Fruit fly (Drosophila melanogaster): ENCODE measurements around the gene CG14456.
A peak's percentile ranks its signal among the peaks of the same experiment; 100 is the strongest.

Gene CG14456

dm6 chr3L:22727739-22728335 is 40.8 kb downstream of the CG14456 start, which contains the start of the genes CG14450 and CG11367 (continued):
- TF ChIP-seq Antp (GFP tag; optimal IDR thresholded peaks at IDR 0.05) (no peak), CG30020 (tag; optimal IDR thresholded peaks at IDR 0.05) (peak; percentile 78), Sry-δ (GFP tag; optimal IDR thresholded peaks at IDR 0.05) (peak; percentile 25), dpn (GFP tag; optimal IDR thresholded peaks at IDR 0.05) (no peak), CG15269 (tag; optimal IDR thresholded peaks at IDR 0.05) (no peak), slp2 (GFP tag; optimal IDR thresholded peaks at IDR 0.05) (no peak), CG7928 (GFP tag; optimal IDR thresholded peaks at IDR 0.05) (no peak), Hr51 (GFP tag; optimal IDR thresholded peaks at IDR 0.05) (no peak), Sry-β (GFP tag; optimal IDR thresholded peaks at IDR 0.05) (peak; percentile 98), jumu (GFP tag; optimal IDR thresholded peaks at IDR 0.05) (no peak), CG13624 (GFP tag; optimal IDR thresholded peaks at IDR 0.05) (no peak), CG4707 (GFP tag; optimal IDR thresholded peaks at IDR 0.05) (no peak), CG12219 (GFP tag; optimal IDR thresholded peaks at IDR 0.05) (no peak), PHDP (tag; optimal IDR thresholded peaks at IDR 0.05) (peak; percentile 36), CG10366 (GFP tag; IDR thresholded peaks at IDR 0.05) (no peak), sna (GFP tag; IDR thresholded peaks at IDR 0.05; ENCODE audit: partially characterized antibody) (peak; percentile 78), Fer3 (tag; optimal IDR thresholded peaks at IDR 0.05) (no peak), Nf-YA (GFP tag; IDR thresholded peaks at IDR 0.05) (no peak), repo (GFP tag; optimal IDR thresholded peaks at IDR 0.05) (no peak), so (GFP tag; IDR thresholded peaks at IDR 0.05) (no peak), lov (optimal IDR thresholded peaks at IDR 0.05) (no peak), lov (GFP tag; IDR thresholded peaks at IDR 0.05) (no peak), emc (GFP tag; optimal IDR thresholded peaks at IDR 0.05) (no peak), prd (optimal IDR thresholded peaks at IDR 0.05) (no peak), prd (GFP tag; IDR thresholded peaks at IDR 0.05) (0 out of 3 replicates have a peak, but pooled peaks have one; percentile 10), run (tag; optimal IDR thresholded peaks at IDR 0.05) (no peak), eyg (GFP tag; optimal IDR thresholded peaks at IDR 0.05) (no peak), hb (GFP tag; IDR thresholded peaks at IDR 0.05; ENCODE audit: partially characterized antibody) (no peak), crc (GFP tag; optimal IDR thresholded peaks at IDR 0.05) (no peak), CG3163 (GFP tag; optimal IDR thresholded peaks at IDR 0.05) (no peak), Nf-YB (GFP tag; optimal IDR thresholded peaks at IDR 0.05) (no peak), lmd (GFP tag; IDR thresholded peaks at IDR 0.05) (no peak), wdn (GFP tag; IDR thresholded peaks at IDR 0.05) (no peak), tna (GFP tag; IDR thresholded peaks at IDR 0.05; ENCODE audit: partially characterized antibody) (no peak), odd (GFP tag; optimal IDR thresholded peaks at IDR 0.05) (no peak), CG30431 (GFP tag; optimal IDR thresholded peaks at IDR 0.05) (no peak), Mrtf (GFP tag; IDR thresholded peaks at IDR 0.05) (no peak), Adf1 (GFP tag; IDR thresholded peaks at IDR 0.05) (peak; percentile 63), CG3407 (GFP tag; optimal IDR thresholded peaks at IDR 0.05) (no peak), gem (tag; optimal IDR thresholded peaks at IDR 0.05) (no peak), CG3726 (GFP tag; IDR thresholded peaks at IDR 0.05) (no peak), CG1529 (GFP tag; optimal IDR thresholded peaks at IDR 0.05) (peak; percentile 60), CG17359 (tag; optimal IDR thresholded peaks at IDR 0.05) (peak; percentile 18), Blimp-1 (GFP tag; optimal IDR thresholded peaks at IDR 0.05) (peak; percentile 78), Hr39 (optimal IDR thresholded peaks at IDR 0.05) (no peak), Lpt (GFP tag; optimal IDR thresholded peaks at IDR 0.05) (no peak), insv (GFP tag; optimal IDR thresholded peaks at IDR 0.05) (peak in 1 of 2 experiments; percentile 80), sob (GFP tag; IDR thresholded peaks at IDR 0.05) (no peak), CG11085 (GFP tag; IDR thresholded peaks at IDR 0.05) (no peak), Pdp1 (GFP tag; optimal IDR thresholded peaks at IDR 0.05) (peak in 1 of 2 experiments; percentile 48), Dad (GFP tag; optimal IDR thresholded peaks at IDR 0.05) (no peak), CG8089 (GFP tag; optimal IDR thresholded peaks at IDR 0.05) (no peak)
